Fruit fly (Drosophila melanogaster): ENCODE results near the gene dj-1beta.

dj-1beta gene

dm6 chr3R:30849473-30850145, 42.7 kb downstream of the dj-1beta start:
- TF ChIP-seq Pif1B (GFP tag; optimal IDR thresholded peaks at IDR 0.05), result no peak
- TF ChIP-seq CG4496 (GFP tag; IDR thresholded peaks at IDR 0.05), result no peak
- TF ChIP-seq CG8301 (tag; optimal IDR thresholded peaks at IDR 0.05), result no peak
- no peak for TF ChIP-seq D1 (tag; optimal IDR thresholded peaks at IDR 0.05)
- TF ChIP-seq rn (GFP tag; IDR thresholded peaks at IDR 0.05), result no peak

dm6 chr3R:30850460-30850859, 43.5 kb downstream of the dj-1beta start:
- TF ChIP-seq CG4496 (GFP tag; IDR thresholded peaks at IDR 0.05) (no peak), CG9948 (tag; optimal IDR thresholded peaks at IDR 0.05) (no peak), CG14655 (GFP tag; optimal IDR thresholded peaks at IDR 0.05) (no peak), CG8301 (tag; optimal IDR thresholded peaks at IDR 0.05) (no peak), CG32121 (GFP tag; IDR thresholded peaks at IDR 0.05) (no peak), CG8159 (tag; optimal IDR thresholded peaks at IDR 0.05) (no peak), CG10348 (GFP tag; IDR thresholded peaks at IDR 0.05) (no peak), Pif1A (GFP tag; optimal IDR thresholded peaks at IDR 0.05) (no peak), EcR (GFP tag; optimal IDR thresholded peaks at IDR 0.05) (no peak), Pif1B (GFP tag; optimal IDR thresholded peaks at IDR 0.05) (no peak), CG13204 (GFP tag; optimal IDR thresholded peaks at IDR 0.05) (no peak), Ets98B (GFP tag; IDR thresholded peaks at IDR 0.05) (no peak), fd96Ca (GFP tag; IDR thresholded peaks at IDR 0.05) (no peak), D1 (tag; optimal IDR thresholded peaks at IDR 0.05) (no peak), rn (GFP tag; IDR thresholded peaks at IDR 0.05) (no peak), CG34367 (tag; optimal IDR thresholded peaks at IDR 0.05) (no peak)

dm6 chr3R:30851843-30852365, 45.0 kb downstream of the dj-1beta start, which contains the start of gene tll:
tll (plus strand) TSS chr3R:30852315.
- no peak for TF ChIP-seq rn (GFP tag; IDR thresholded peaks at IDR 0.05)
- no peak for TF ChIP-seq CG13204 (GFP tag; optimal IDR thresholded peaks at IDR 0.05)
- TF ChIP-seq CG17806 (tag; optimal IDR thresholded peaks at IDR 0.05), result no peak
- TF ChIP-seq CG8159 (tag; optimal IDR thresholded peaks at IDR 0.05), result no peak
- TF ChIP-seq D1 (tag; optimal IDR thresholded peaks at IDR 0.05), result no peak
- no peak for TF ChIP-seq Ets98B (GFP tag; IDR thresholded peaks at IDR 0.05)
- TF ChIP-seq CG34367 (tag; optimal IDR thresholded peaks at IDR 0.05), result no peak
- no peak for TF ChIP-seq CG32121 (GFP tag; IDR thresholded peaks at IDR 0.05)
- no peak for TF ChIP-seq Snoo (tag; optimal IDR thresholded peaks at IDR 0.05)

- TF ChIP-seq CG17806 (tag; optimal IDR thresholded peaks at IDR 0.05) (no peak), CG14655 (GFP tag; optimal IDR thresholded peaks at IDR 0.05) (no peak), D1 (tag; optimal IDR thresholded peaks at IDR 0.05) (no peak), gl (tag; optimal IDR thresholded peaks at IDR 0.05) (no peak), CG9948 (tag; optimal IDR thresholded peaks at IDR 0.05) (no peak), EcR (GFP tag; optimal IDR thresholded peaks at IDR 0.05) (no peak), CG10348 (GFP tag; IDR thresholded peaks at IDR 0.05) (no peak), CG4496 (GFP tag; IDR thresholded peaks at IDR 0.05) (no peak), Pif1B (GFP tag; optimal IDR thresholded peaks at IDR 0.05) (no peak), Pif1A (GFP tag; optimal IDR thresholded peaks at IDR 0.05) (no peak), fd96Ca (GFP tag; IDR thresholded peaks at IDR 0.05) (no peak), CG8159 (tag; optimal IDR thresholded peaks at IDR 0.05) (no peak), CG8301 (tag; optimal IDR thresholded peaks at IDR 0.05) (no peak), CG13204 (GFP tag; optimal IDR thresholded peaks at IDR 0.05) (no peak), CG12605 (GFP tag; IDR thresholded peaks at IDR 0.05) (no peak), Snoo (tag; optimal IDR thresholded peaks at IDR 0.05) (no peak), CG15710 (tag; optimal IDR thresholded peaks at IDR 0.05) (no peak), rn (GFP tag; IDR thresholded peaks at IDR 0.05) (no peak), CG32121 (GFP tag; IDR thresholded peaks at IDR 0.05) (no peak)
Observed at dm6 chr3R:30855176-30855575, 48.3 kb downstream of the dj-1beta start.

dm6 chr3R:30856596-30856995, 49.7 kb downstream of the dj-1beta start:
- TF ChIP-seq CG12605 (GFP tag; IDR thresholded peaks at IDR 0.05) (no peak), CG10348 (GFP tag; IDR thresholded peaks at IDR 0.05) (no peak), CG15710 (tag; optimal IDR thresholded peaks at IDR 0.05) (no peak), gl (tag; optimal IDR thresholded peaks at IDR 0.05) (no peak), fd96Ca (GFP tag; IDR thresholded peaks at IDR 0.05) (no peak), CG13204 (GFP tag; optimal IDR thresholded peaks at IDR 0.05) (no peak), Pif1B (GFP tag; optimal IDR thresholded peaks at IDR 0.05) (no peak), CG32121 (GFP tag; IDR thresholded peaks at IDR 0.05) (no peak), CG8301 (tag; optimal IDR thresholded peaks at IDR 0.05) (no peak), CG17806 (tag; optimal IDR thresholded peaks at IDR 0.05) (no peak), Ets98B (GFP tag; IDR thresholded peaks at IDR 0.05) (no peak), Pif1A (GFP tag; optimal IDR thresholded peaks at IDR 0.05) (no peak), rn (GFP tag; IDR thresholded peaks at IDR 0.05) (no peak), D1 (tag; optimal IDR thresholded peaks at IDR 0.05) (no peak), CG14655 (GFP tag; optimal IDR thresholded peaks at IDR 0.05) (no peak), CG4496 (GFP tag; IDR thresholded peaks at IDR 0.05) (no peak), CG34367 (tag; optimal IDR thresholded peaks at IDR 0.05) (no peak), CG8159 (tag; optimal IDR thresholded peaks at IDR 0.05) (no peak), Snoo (tag; optimal IDR thresholded peaks at IDR 0.05) (no peak)
